Worm (Caenorhabditis elegans) whole organism, mixed stage, embryonic: ENCODE data around the gene K12H6.5.

Experiments used
- M03D4.4 ChIP-seq: sonication (generic microtip); optimal IDR thresholded peaks from 2 replicates; lab custom pipeline; 2017; ENCODE audit warnings: mild to moderate bottlenecking, missing genetic modification characterization, missing compliant biosample characterization
- bed-3 ChIP-seq: fragments of 200-800 bp; sonication (Bioruptor generic); optimal IDR thresholded peaks from 3 replicates; lab custom pipeline; 2018; ENCODE audit warnings: mild to moderate bottlenecking, missing genetic modification characterization, moderate library complexity, missing compliant biosample characterization
- blmp-1 ChIP-seq: fragments of 150-350 bp; optimal IDR thresholded peaks from 2 replicates; lab custom pipeline; 2014; ENCODE audit warnings: missing biosample characterization, missing genetic modification characterization
- ceh-39 ChIP-seq: fragments of 150-350 bp; optimal IDR thresholded peaks from 2 replicates; lab custom pipeline; 2014; ENCODE audit warnings: missing biosample characterization, missing genetic modification characterization
- ceh-43 ChIP-seq: fragments of 200-800 bp; sonication (Bioruptor generic); optimal IDR thresholded peaks from 2 replicates; lab custom pipeline; 2018; ENCODE audit warnings: mild to moderate bottlenecking, missing genetic modification characterization, moderate library complexity, missing compliant biosample characterization
- ceh-83 ChIP-seq: fragments of 200-800 bp; sonication (Bioruptor generic); optimal IDR thresholded peaks from 2 replicates; lab custom pipeline; 2018; ENCODE audit warnings: mild to moderate bottlenecking, missing genetic modification characterization, missing compliant biosample characterization
- ces-1 ChIP-seq: fragments of 150-350 bp; optimal IDR thresholded peaks from 2 replicates; lab custom pipeline; 2014; ENCODE audit warnings: missing biosample characterization, missing genetic modification reagents, missing genetic modification characterization
- drap-1 ChIP-seq: fragments of 200-800 bp; sonication (Bioruptor generic); optimal IDR thresholded peaks from 3 replicates; lab custom pipeline; 2018; ENCODE audit warnings: mild to moderate bottlenecking, missing genetic modification characterization, missing compliant biosample characterization
- elt-1 ChIP-seq: sonication (generic microtip); optimal IDR thresholded peaks from 2 replicates; lab custom pipeline; 2017; ENCODE audit warnings: missing genetic modification characterization, mild to moderate bottlenecking, missing compliant biosample characterization, antibody characterized with exemption, moderate library complexity, borderline replicate concordance; ENCODE audit not compliant: insufficient read depth
- elt-3 ChIP-seq: fragments of 150-350 bp; optimal IDR thresholded peaks from 2 replicates; lab custom pipeline; 2014; ENCODE audit warnings: missing biosample characterization, missing genetic modification characterization
- flh-1 ChIP-seq: fragments of 200-800 bp; sonication (Bioruptor generic); optimal IDR thresholded peaks from 2 replicates; lab custom pipeline; 2018; ENCODE audit warnings: mild to moderate bottlenecking, missing genetic modification characterization, moderate library complexity, missing compliant biosample characterization
- ham-2 ChIP-seq: fragments of 200-800 bp; sonication (Bioruptor generic); optimal IDR thresholded peaks from 2 replicates; lab custom pipeline; 2018; ENCODE audit warnings: mild to moderate bottlenecking, missing genetic modification characterization, missing compliant biosample characterization
- hlh-1 ChIP-seq: fragments of 150-350 bp; optimal IDR thresholded peaks from 2 replicates; lab custom pipeline; 2014; ENCODE audit warnings: missing biosample characterization, missing genetic modification reagents, missing genetic modification characterization
- lin-13 ChIP-seq: fragments of 150-350 bp; optimal IDR thresholded peaks from 2 replicates; lab custom pipeline; 2014; ENCODE audit warnings: missing biosample characterization, missing genetic modification characterization
- lin-32 ChIP-seq: fragments of 200-800 bp; sonication (Bioruptor generic); optimal IDR thresholded peaks from 2 replicates; lab custom pipeline; 2018; ENCODE audit warnings: mild to moderate bottlenecking, missing genetic modification characterization, missing compliant biosample characterization
- lsy-2 ChIP-seq: fragments of 150-350 bp; optimal IDR thresholded peaks from 2 replicates; lab custom pipeline; 2014; ENCODE audit warnings: missing biosample characterization, missing genetic modification characterization
- mab-5 ChIP-seq: fragments of 150-350 bp; optimal IDR thresholded peaks from 2 replicates; lab custom pipeline; 2014; ENCODE audit warnings: missing biosample characterization, missing genetic modification characterization
- mls-2 ChIP-seq: sonication (generic microtip); optimal IDR thresholded peaks from 2 replicates; lab custom pipeline; 2016; ENCODE audit warnings: mild to moderate bottlenecking, missing genetic modification characterization, moderate library complexity, missing compliant biosample characterization
- nhr-12 ChIP-seq: fragments of 150-350 bp; optimal IDR thresholded peaks from 2 replicates; lab custom pipeline; 2014; ENCODE audit warnings: missing biosample characterization, missing genetic modification characterization
- nhr-2 ChIP-seq: fragments of 150-350 bp; optimal IDR thresholded peaks from 2 replicates; lab custom pipeline; 2014; ENCODE audit warnings: missing biosample characterization, missing genetic modification characterization
- nhr-237 ChIP-seq: fragments of 150-350 bp; optimal IDR thresholded peaks from 2 replicates; lab custom pipeline; 2014; ENCODE audit warnings: missing biosample characterization, missing genetic modification characterization
- nhr-76 ChIP-seq: sonication (generic microtip); optimal IDR thresholded peaks from 2 replicates; lab custom pipeline; 2017; ENCODE audit warnings: missing biosample characterization, missing genetic modification characterization
- pha-4 ChIP-seq: fragments of 150-350 bp; optimal IDR thresholded peaks from 2 replicates; lab custom pipeline; 2018; ENCODE audit warnings: missing biosample characterization, missing genetic modification reagents, missing genetic modification characterization
- sem-2 ChIP-seq: fragments of 200-800 bp; sonication (Bioruptor generic); optimal IDR thresholded peaks from 2 replicates; lab custom pipeline; 2018; ENCODE audit warnings: mild to moderate bottlenecking, missing genetic modification characterization, missing compliant biosample characterization
- snpc-4 ChIP-seq: fragments of 150-350 bp; optimal IDR thresholded peaks from 2 replicates; lab custom pipeline; 2014; ENCODE audit warnings: missing biosample characterization, missing genetic modification characterization
- sptf-1 ChIP-seq: sonication (generic microtip); optimal IDR thresholded peaks from 2 replicates; lab custom pipeline; 2017; ENCODE audit warnings: mild to moderate bottlenecking, missing genetic modification characterization, moderate library complexity, missing compliant biosample characterization
- tbx-8 ChIP-seq: fragments of 200-800 bp; sonication (Bioruptor generic); optimal IDR thresholded peaks from 2 replicates; lab custom pipeline; 2018; ENCODE audit warnings: mild to moderate bottlenecking, missing genetic modification characterization, moderate library complexity, missing compliant biosample characterization
- unc-120 ChIP-seq: sonication (generic microtip); optimal IDR thresholded peaks from 2 replicates; lab custom pipeline; 2017; ENCODE audit warnings: missing genetic modification characterization, missing compliant biosample characterization; ENCODE audit not compliant: poor library complexity, severe bottlenecking
- unc-39 ChIP-seq: fragments of 150-350 bp; optimal IDR thresholded peaks from 2 replicates; lab custom pipeline; 2014; ENCODE audit warnings: missing biosample characterization, missing genetic modification characterization
- zip-8 ChIP-seq: fragments of 150-350 bp; optimal IDR thresholded peaks from 2 replicates; lab custom pipeline; 2014; ENCODE audit warnings: missing biosample characterization, missing genetic modification characterization
- ztf-11 ChIP-seq: fragments of 150-350 bp; optimal IDR thresholded peaks from 2 replicates; lab custom pipeline; 2014; ENCODE audit warnings: missing biosample characterization, missing genetic modification characterization

K12H6.5 gene

DNA sequence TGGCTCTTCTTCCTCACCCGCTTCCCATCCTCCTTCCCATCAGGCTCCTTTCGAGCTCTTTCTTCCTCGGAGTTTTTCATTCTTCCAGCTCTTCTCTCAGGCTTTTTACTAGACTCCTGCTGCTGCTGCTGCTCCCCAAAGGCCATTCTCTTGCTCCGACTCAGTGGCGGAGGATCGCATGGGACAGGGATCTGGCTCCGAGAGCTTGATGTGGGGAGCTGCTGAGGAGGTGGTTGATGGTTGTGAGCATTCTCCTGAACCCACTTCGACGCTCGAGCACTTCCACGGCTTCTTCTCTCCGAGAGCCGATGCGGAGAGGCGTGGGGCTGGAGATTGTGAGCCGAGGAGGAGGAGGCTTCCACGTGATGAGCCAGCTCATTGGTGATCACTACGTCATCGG lies 40.2 kb downstream of the K12H6.5 start:
- no peak for TF ChIP-seq sptf-1
- no peak for TF ChIP-seq zip-8 (tag; lab: Kevin White, UChicago)
- no peak for TF ChIP-seq lin-13 (tag; lab: Kevin White, UChicago)
- TF ChIP-seq lsy-2 = no peak
- no peak for TF ChIP-seq nhr-76

DNA sequence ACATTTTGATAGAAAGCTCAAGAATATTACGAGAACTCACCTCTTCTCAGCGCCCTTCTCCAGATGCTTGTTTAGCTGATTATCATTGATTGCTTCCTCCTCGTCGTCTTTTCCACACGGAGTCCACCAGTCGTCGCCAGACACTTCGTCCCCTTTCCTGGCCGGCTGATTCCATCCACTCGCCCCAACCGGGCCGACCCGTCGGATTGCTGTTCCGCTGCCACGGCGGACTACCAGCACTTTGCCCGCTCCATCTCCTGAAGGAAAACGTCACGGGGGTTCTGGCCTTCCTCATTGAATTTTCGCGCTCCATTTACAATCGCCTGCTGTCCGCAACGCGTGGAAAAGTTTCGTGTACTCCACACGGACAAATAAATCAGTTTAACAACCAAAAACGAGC lies 42.6 kb downstream of the K12H6.5 start:
- TF ChIP-seq ceh-39 (tag; lab: Kevin White, UChicago) (no peak), ceh-43 (GFP tag; lab: Kevin White, UChicago) (no peak), mab-5 (tag; lab: Kevin White, UChicago) (no peak), nhr-76 (no peak), bed-3 (GFP tag; lab: Kevin White, UChicago) (no peak), tbx-8 (GFP tag; lab: Kevin White, UChicago) (no peak), lin-32 (GFP tag; lab: Kevin White, UChicago) (no peak), elt-3 (tag; lab: Kevin White, UChicago) (no peak), pha-4 (tag; lab: Kevin White, UChicago) (no peak), sptf-1 (no peak), flh-1 (GFP tag; lab: Kevin White, UChicago) (no peak), M03D4.4 (tag; lab: Kevin White, UChicago) (no peak), blmp-1 (tag; lab: Kevin White, UChicago) (no peak)

DNA sequence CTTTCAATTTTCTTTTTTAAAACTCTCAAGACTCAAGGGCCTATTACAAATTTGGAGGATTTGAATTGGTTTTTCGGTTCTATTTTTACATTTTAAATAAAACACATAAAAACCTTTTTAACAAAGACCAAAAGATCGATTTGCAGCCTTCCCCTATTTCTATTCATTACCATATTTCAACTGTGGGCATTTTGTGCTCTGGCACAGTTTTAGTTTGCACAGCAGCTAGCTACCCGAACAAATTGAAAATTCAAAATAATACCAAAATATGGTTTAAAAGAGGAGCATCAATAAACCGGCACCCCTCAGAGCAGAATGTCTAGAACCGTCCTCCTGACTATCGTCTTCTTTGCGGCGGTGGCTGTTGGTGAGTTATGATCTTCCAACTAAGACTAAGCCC lies 44.6 kb downstream of the K12H6.5 start, which contains the start of gene F08D12.2:
TSS of gene F08D12.2 (plus strand) at position 301 of the 400 bp plus-strand sequence.
- TF ChIP-seq mls-2 (tag; lab: Kevin White, UChicago) (no peak), M03D4.4 (tag; lab: Kevin White, UChicago) (no peak), unc-39 (no peak), sem-2 (GFP tag; lab: Kevin White, UChicago) (no peak), ham-2 (GFP tag; lab: Kevin White, UChicago) (no peak), lin-13 (tag; lab: Kevin White, UChicago) (no peak), unc-120 (tag; lab: Kevin White, UChicago) (no peak), nhr-237 (tag; lab: Kevin White, UChicago) (no peak), snpc-4 (tag; lab: Kevin White, UChicago) (no peak), blmp-1 (tag; lab: Kevin White, UChicago) (no peak), ztf-11 (tag; lab: Kevin White, UChicago) (no peak), nhr-76 (no peak), elt-1 (tag; lab: Kevin White, UChicago) (no peak), hlh-1 (tag; lab: Kevin White, UChicago) (no peak), bed-3 (GFP tag; lab: Kevin White, UChicago) (no peak), ceh-83 (GFP tag; lab: Kevin White, UChicago) (no peak)

DNA sequence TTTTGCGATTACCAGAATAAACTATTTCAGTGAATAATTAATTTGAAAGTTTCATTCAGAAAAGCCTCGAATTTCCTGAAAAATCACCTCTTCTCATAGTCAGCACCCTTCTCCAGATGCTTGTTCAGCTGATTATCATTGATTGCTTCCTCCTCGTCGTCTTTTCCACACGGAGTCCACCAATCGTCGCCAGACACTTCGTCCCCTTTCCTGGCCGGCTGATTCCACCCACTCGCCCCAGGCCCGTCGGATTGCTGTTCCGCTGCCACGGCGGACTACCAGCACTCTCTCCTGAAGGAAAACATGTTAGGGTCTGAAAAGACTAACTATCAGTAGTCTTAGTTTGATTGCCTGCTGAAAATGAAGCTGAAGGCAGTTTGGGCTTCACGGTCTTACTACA lies 45.2 kb downstream of the K12H6.5 start:
- TF ChIP-seq drap-1 (GFP tag; lab: Kevin White, UChicago) = no peak
- TF ChIP-seq nhr-2 (tag; lab: Kevin White, UChicago) = no peak

DNA sequence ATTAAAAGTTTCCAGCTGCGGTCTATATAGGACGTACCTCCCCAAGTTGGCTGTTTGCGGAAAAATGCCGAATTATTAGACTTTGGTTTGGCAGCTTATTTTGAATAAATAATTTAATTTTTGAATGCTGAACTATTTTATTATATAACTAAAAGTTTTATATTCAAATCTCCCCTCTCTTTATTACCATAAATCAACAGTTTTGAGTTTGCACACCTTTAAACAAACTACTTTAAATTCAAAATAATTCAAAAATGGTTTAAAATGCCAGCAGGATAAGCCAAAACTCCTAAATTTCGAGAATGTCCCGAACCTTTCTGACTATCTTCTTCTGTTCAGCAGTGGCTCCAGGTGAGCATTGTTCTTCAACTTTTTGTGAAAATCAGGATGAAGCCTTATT lies 46.7 kb downstream of the K12H6.5 start, which contains the start of gene F08D12.3:
TSS of gene F08D12.3 (plus strand) at position 301 of the 400 bp plus-strand sequence.
- TF ChIP-seq sptf-1 (no peak), pha-4 (tag; lab: Kevin White, UChicago) (no peak), ces-1 (no peak), nhr-12 (tag; lab: Kevin White, UChicago) (no peak), ham-2 (GFP tag; lab: Kevin White, UChicago) (no peak), blmp-1 (tag; lab: Kevin White, UChicago) (no peak), elt-3 (tag; lab: Kevin White, UChicago) (no peak), nhr-76 (no peak), sem-2 (GFP tag; lab: Kevin White, UChicago) (no peak), nhr-2 (tag; lab: Kevin White, UChicago) (no peak), lin-32 (GFP tag; lab: Kevin White, UChicago) (no peak), flh-1 (GFP tag; lab: Kevin White, UChicago) (no peak), drap-1 (GFP tag; lab: Kevin White, UChicago) (no peak), unc-120 (tag; lab: Kevin White, UChicago) (no peak), lin-13 (tag; lab: Kevin White, UChicago) (no peak), snpc-4 (tag; lab: Kevin White, UChicago) (no peak), nhr-237 (tag; lab: Kevin White, UChicago) (no peak), tbx-8 (GFP tag; lab: Kevin White, UChicago) (no peak), ceh-83 (GFP tag; lab: Kevin White, UChicago) (no peak), unc-39 (no peak)
